Worm (Caenorhabditis elegans): Measurements from ENCODE around the gene srh-68.

DNA sequence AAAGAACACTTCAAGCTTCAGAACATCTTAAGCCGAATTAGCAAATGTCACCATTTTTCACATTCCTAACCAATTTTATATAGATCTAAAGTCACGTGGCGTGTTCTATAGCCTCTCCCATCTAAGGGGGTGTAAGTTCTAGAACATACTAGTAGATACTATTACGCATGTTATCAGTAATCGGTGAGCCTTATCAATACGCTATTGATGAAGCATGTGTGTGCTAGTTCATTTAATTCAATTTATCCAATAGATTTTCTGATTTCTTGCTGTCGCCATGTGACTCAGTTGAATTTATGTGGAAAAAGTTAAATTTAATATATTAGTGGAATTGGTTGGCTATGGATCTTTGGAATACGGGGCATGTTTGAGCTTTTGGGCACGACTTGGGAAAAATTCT is 627 bp upstream of the srh-68 start:
- TF ChIP-seq med-1 (GFP tag; optimal IDR thresholded peaks at IDR 0.05; ENCODE audit: insufficient read depth) (no peak), flt-1 (GFP tag; IDR thresholded peaks at IDR 0.05) (no peak), tab-1 (GFP tag; IDR thresholded peaks at IDR 0.05) (no peak), klf-2 (GFP tag; conservative IDR thresholded peaks at IDR 0.05) (no peak)

All from whole organism, midembryonic.